Worm (Caenorhabditis elegans): ENCODE measurements around the gene F53F8.4.

Gene F53F8.4

ce11 chrV:20703998-20704572, 12.6 kb upstream of the F53F8.4 start, which contains the start of the genes F53F8.5 and F53F8.6 (continued):
- TF ChIP-seq nhr-80 (tag; optimal IDR thresholded peaks at IDR 0.05): no peak
- TF ChIP-seq mcd-1 (GFP tag; IDR thresholded peaks at IDR 0.05): no peak
- no peak for TF ChIP-seq T26A5.8 (tag; optimal IDR thresholded peaks at IDR 0.05)
- TF ChIP-seq athp-1 (tag; optimal IDR thresholded peaks at IDR 0.05): no peak
- no peak for TF ChIP-seq ceh-58 (GFP tag; IDR thresholded peaks at IDR 0.05)
- TF ChIP-seq lin-35 (GFP tag; optimal IDR thresholded peaks at IDR 0.05): peak in 1 of 3 experiments; percentile 26
- no peak for TF ChIP-seq ceh-100 (GFP tag; IDR thresholded peaks at IDR 0.05)
- TF ChIP-seq Y53G8AR.9 (GFP tag; conservative IDR thresholded peaks at IDR 0.05): no peak
- no peak for TF ChIP-seq aptf-3 (GFP tag; IDR thresholded peaks at IDR 0.05)
- TF ChIP-seq egrh-3 (GFP tag; IDR thresholded peaks at IDR 0.05): no peak
- TF ChIP-seq dpl-1 (GFP tag; optimal IDR thresholded peaks at IDR 0.05): no peak
- TF ChIP-seq attf-6 (GFP tag; IDR thresholded peaks at IDR 0.05): no peak
- TF ChIP-seq chd-7 (tag; optimal IDR thresholded peaks at IDR 0.05): no peak
- no peak for TF ChIP-seq ztf-22 (GFP tag; optimal IDR thresholded peaks at IDR 0.05)
- TF ChIP-seq F33H1.4 (GFP tag; IDR thresholded peaks at IDR 0.05): no peak
- no peak for TF ChIP-seq gei-17 (GFP tag; optimal IDR thresholded peaks at IDR 0.05)
- peak; percentile 2 for TF ChIP-seq lin-40 (tag; optimal IDR thresholded peaks at IDR 0.05)
- no peak for TF ChIP-seq Y56A3A.18 (GFP tag; IDR thresholded peaks at IDR 0.05)
- no peak for TF ChIP-seq nhr-120 (GFP tag; IDR thresholded peaks at IDR 0.05)
- peak; percentile 97 for TF ChIP-seq attf-3 (GFP tag; conservative IDR thresholded peaks at IDR 0.05)
- peak; percentile 49 for TF ChIP-seq lin-54 (GFP tag; optimal IDR thresholded peaks at IDR 0.05)
- no peak for TF ChIP-seq T07F8.4 (tag; optimal IDR thresholded peaks at IDR 0.05)
- TF ChIP-seq pha-4 (tag; optimal IDR thresholded peaks at IDR 0.05): no peak
- peak; percentile 96 for TF ChIP-seq hmg-1.2 (GFP tag; IDR thresholded peaks at IDR 0.05)
- no peak for TF ChIP-seq zim-3 (tag; optimal IDR thresholded peaks at IDR 0.05)
- no peak for TF ChIP-seq B0035.1 (tag; optimal IDR thresholded peaks at IDR 0.05)
- no peak for TF ChIP-seq bed-2 (GFP tag; IDR thresholded peaks at IDR 0.05)
- TF ChIP-seq nhr-179 (tag; optimal IDR thresholded peaks at IDR 0.05): no peak

ce11 chrV:20698837-20699236, 7.4 kb upstream of the F53F8.4 start:
- TF ChIP-seq hmg-1.2 (GFP tag; IDR thresholded peaks at IDR 0.05): peak; percentile 86
- TF ChIP-seq attf-6 (GFP tag; IDR thresholded peaks at IDR 0.05): 0 out of 2 replicates have a peak, but pooled peaks have one; percentile 38
- TF ChIP-seq ekl-4 (GFP tag; IDR thresholded peaks at IDR 0.05): 0 out of 2 replicates have a peak, but pooled peaks have one; percentile 10
- TF ChIP-seq tbp1 (GFP tag; optimal IDR thresholded peaks at IDR 0.05): peak; percentile 55
- TF ChIP-seq snpc-1.3 (tag; optimal IDR thresholded peaks at IDR 0.05; ENCODE audit: insufficient read depth): peak; percentile 24
- TF ChIP-seq snpc-1.1 (tag; optimal IDR thresholded peaks at IDR 0.05; ENCODE audit: insufficient read depth): peak; percentile 91
- TF ChIP-seq D2030.7 (GFP tag; IDR thresholded peaks at IDR 0.05): peak; percentile 71
- TF ChIP-seq him-1 (tag; optimal IDR thresholded peaks at IDR 0.05): peak; percentile 68
- peak; percentile 64 for TF ChIP-seq snpc-3.4 (tag; optimal IDR thresholded peaks at IDR 0.05)
- peak; percentile 27 for TF ChIP-seq lsl-1 (GFP tag; optimal IDR thresholded peaks at IDR 0.05)
- TF ChIP-seq pbrm-1 (GFP tag; IDR thresholded peaks at IDR 0.05): peak; percentile 41
- peak; percentile 91 for TF ChIP-seq snpc-4 (GFP tag; optimal IDR thresholded peaks at IDR 0.05)
- TF ChIP-seq snpc-4 (tag; optimal IDR thresholded peaks at IDR 0.05): peak; percentile 63 to 96 (median 92)
